Worm (Caenorhabditis elegans): Measurements from ENCODE around the gene ubh-3.

DNA sequence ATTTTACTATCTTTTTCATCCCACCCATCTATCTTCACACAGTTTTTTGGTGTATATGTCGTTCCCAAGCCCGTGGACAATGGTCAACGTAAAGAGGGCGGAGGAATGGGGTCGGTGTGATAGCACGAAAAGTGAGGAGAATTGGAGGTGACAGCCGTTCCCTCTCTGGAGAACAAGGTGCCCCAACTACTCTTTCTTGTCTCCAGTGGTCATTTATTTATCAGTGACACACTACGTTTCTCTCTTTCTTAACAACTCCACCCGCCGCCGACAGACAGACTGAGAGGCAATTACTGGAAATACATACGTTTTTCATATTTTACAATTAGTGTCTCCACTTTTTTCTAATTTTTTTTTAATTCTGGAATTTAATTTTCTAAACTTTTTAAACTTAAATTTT lies 51.7 kb downstream of the ubh-3 start:
- TF ChIP-seq attf-3 (GFP tag; conservative IDR thresholded peaks at IDR 0.05) = no peak
- TF ChIP-seq madf-10 (tag; optimal IDR thresholded peaks at IDR 0.05) = no peak
- no peak for TF ChIP-seq ama-1 (optimal IDR thresholded peaks at IDR 0.05)
- TF ChIP-seq ama-1 (GFP tag; optimal IDR thresholded peaks at IDR 0.05) = no peak
- no peak for TF ChIP-seq unc-130 (GFP tag; optimal IDR thresholded peaks at IDR 0.05)
- TF ChIP-seq ceh-79 (tag; optimal IDR thresholded peaks at IDR 0.05) = no peak
- no peak for TF ChIP-seq C06A6.2 (GFP tag; conservative IDR thresholded peaks at IDR 0.05)
- TF ChIP-seq somi-1 (GFP tag; optimal IDR thresholded peaks at IDR 0.05) = no peak
- no peak for TF ChIP-seq unc-62 (GFP tag; optimal IDR thresholded peaks at IDR 0.05)
- TF ChIP-seq zfh-2 (GFP tag; conservative IDR thresholded peaks at IDR 0.05) = no peak
